Worm (Caenorhabditis elegans) whole organism, L4 larva: ENCODE data around the gene tlk-1.

Experiments
- F10B5.3 ChIP-seq: sonication (generic microtip); optimal IDR thresholded peaks from 2 replicates; lab custom pipeline; 2016; ENCODE audit warnings: mild to moderate bottlenecking, missing genetic modification characterization, missing compliant biosample characterization
- F26F4.8 ChIP-seq: fragments of 200-800 bp; sonication (Bioruptor generic); conservative IDR thresholded peaks from 2 replicates; pipeline ENCODE4 v1.3.6; 2022; ENCODE audit warnings: missing genetic modification characterization, missing compliant biosample characterization
- F37D6.2 ChIP-seq: sonication (generic microtip); optimal IDR thresholded peaks from 2 replicates; lab custom pipeline; 2016; ENCODE audit warnings: mild to moderate bottlenecking, missing genetic modification characterization, missing compliant biosample characterization
- T20F7.1 ChIP-seq: fragments of 200-800 bp; sonication (Bioruptor generic); optimal IDR thresholded peaks from 2 replicates; lab custom pipeline; 2018; ENCODE audit warnings: mild to moderate bottlenecking, missing genetic modification characterization, missing compliant biosample characterization
- aha-1 ChIP-seq: fragments of 150-350 bp; peaks from one replicate; lab custom pipeline; 2014; ENCODE audit warnings: missing biosample characterization, missing genetic modification characterization
- arid-1 ChIP-seq: fragments of 200-800 bp; sonication (Bioruptor generic); conservative IDR thresholded peaks from 2 replicates; pipeline ENCODE4 v1.3.6; 2022; ENCODE audit warnings: missing genetic modification reagents, missing genetic modification characterization, missing compliant biosample characterization
- ceh-62 ChIP-seq: sonication (generic microtip); optimal IDR thresholded peaks from 2 replicates; lab custom pipeline; 2017; ENCODE audit warnings: missing biosample characterization, missing genetic modification characterization
- ceh-82 ChIP-seq: sonication (generic microtip); optimal IDR thresholded peaks from 2 replicates; lab custom pipeline; 2017; ENCODE audit warnings: missing biosample characterization, missing genetic modification characterization
- ctbp-1 ChIP-seq: fragments of 200-800 bp; sonication (Bioruptor generic); IDR thresholded peaks from 2 replicates; pipeline ENCODE4 v1.3.6; 2022; ENCODE audit warnings: missing genetic modification reagents, missing genetic modification characterization, missing compliant biosample characterization
- daf-12 ChIP-seq: fragments of 150-350 bp; optimal IDR thresholded peaks from 2 replicates; lab custom pipeline; 2014; ENCODE audit warnings: missing biosample characterization, missing genetic modification reagents, missing genetic modification characterization
- daf-16 ChIP-seq, 3 experiments: sonication (generic microtip); optimal IDR thresholded peaks; 2 replicates each; lab custom pipeline; 2016 to 2017; ENCODE audit warnings: missing genetic modification characterization in 3 of 3, missing genetic modification reagents in 3 of 3, mild to moderate bottlenecking in 2 of 3, missing compliant biosample characterization in 2 of 3, missing biosample characterization in 1 of 3, moderate library complexity in 1 of 3
- daf-8 ChIP-seq: fragments of 200-800 bp; sonication (Bioruptor generic); IDR thresholded peaks from 2 replicates; pipeline ENCODE4 v1.3.6; 2022; ENCODE audit warnings: missing genetic modification characterization, missing compliant biosample characterization
- dmd-6 ChIP-seq: fragments of 200-800 bp; sonication (Bioruptor generic); IDR thresholded peaks from 2 replicates; pipeline ENCODE4 v1.3.6; 2022; ENCODE audit warnings: missing genetic modification reagents, missing genetic modification characterization, missing compliant biosample characterization
- duxl-1 ChIP-seq: sonication (generic microtip); optimal IDR thresholded peaks from 2 replicates; lab custom pipeline; 2016; ENCODE audit warnings: mild to moderate bottlenecking, missing genetic modification characterization, moderate library complexity, missing compliant biosample characterization; ENCODE audit not compliant: poor library complexity
- egl-43 ChIP-seq: fragments of 200-800 bp; sonication (Bioruptor generic); IDR thresholded peaks from 2 replicates; pipeline ENCODE4 v1.3.6; 2022; ENCODE audit warnings: missing genetic modification reagents, missing genetic modification characterization, missing compliant biosample characterization
- hif-1 ChIP-seq, 2 experiments: sonication (generic microtip); optimal IDR thresholded peaks; 2 replicates each; lab custom pipeline; 2016 to 2017; ENCODE audit warnings: missing compliant biosample characterization in 2 of 2, missing genetic modification characterization in 2 of 2, missing genetic modification reagents in 2 of 2, missing genotype in 2 of 2, mild to moderate bottlenecking in 1 of 2
- hlh-11 ChIP-seq: fragments of 200-800 bp; sonication (Bioruptor generic); optimal IDR thresholded peaks from 2 replicates; lab custom pipeline; 2018; ENCODE audit warnings: mild to moderate bottlenecking, missing genetic modification characterization, missing compliant biosample characterization
- hlh-30 ChIP-seq: sonication (generic microtip); optimal IDR thresholded peaks from 2 replicates; lab custom pipeline; 2017; ENCODE audit warnings: antibody characterized with exemption, mild to moderate bottlenecking, missing genetic modification characterization, missing compliant biosample characterization; ENCODE audit not compliant: insufficient read depth
- hmg-1.1 ChIP-seq: fragments of 200-800 bp; sonication (Bioruptor generic); IDR thresholded peaks from 2 replicates; pipeline ENCODE4 v1.3.6; 2022; ENCODE audit warnings: missing genetic modification reagents, missing genetic modification characterization, missing compliant biosample characterization
- lin-1 ChIP-seq: fragments of 200-800 bp; sonication (Bioruptor generic); IDR thresholded peaks from 2 replicates; pipeline ENCODE4 v1.3.6; 2022; ENCODE audit warnings: missing genetic modification reagents, missing genetic modification characterization, missing compliant biosample characterization
- lin-29 ChIP-seq: fragments of 200-800 bp; sonication (Bioruptor generic); IDR thresholded peaks from 2 replicates; pipeline ENCODE4 v1.3.6; 2022; ENCODE audit warnings: missing genetic modification reagents, missing genetic modification characterization, missing compliant biosample characterization
- lin-39 ChIP-seq: fragments of 150-350 bp; optimal IDR thresholded peaks from 2 replicates; lab custom pipeline; 2014; ENCODE audit warnings: missing biosample characterization, missing genetic modification reagents, missing genetic modification characterization
- lsy-2 ChIP-seq, 2 experiments: fragments of 150-350 bp in 1 of 2; sonication (generic microtip) in 1 of 2; optimal IDR thresholded peaks; 2 replicates each; lab custom pipeline; 2014 to 2017; ENCODE audit warnings: missing biosample characterization in 2 of 2, missing genetic modification characterization in 2 of 2
- mdl-1 ChIP-seq, 2 experiments: fragments of 150-350 bp in 1 of 2; sonication (generic microtip) in 1 of 2; optimal IDR thresholded peaks; 2 replicates each; lab custom pipeline; 2014 to 2017; ENCODE audit warnings: missing biosample characterization in 2 of 2, missing genetic modification characterization in 2 of 2
- mep-1 ChIP-seq: fragments of 150-350 bp; sonication (generic microtip); optimal IDR thresholded peaks from 3 replicates; lab custom pipeline; 2014; ENCODE audit warnings: missing biosample characterization, missing genetic modification characterization
- mes-2 ChIP-seq: sonication (generic microtip); optimal IDR thresholded peaks from 2 replicates; lab custom pipeline; 2016; ENCODE audit warnings: missing genotype, mild to moderate bottlenecking, missing genetic modification characterization, missing compliant biosample characterization; ENCODE audit not compliant: poor library complexity, severe bottlenecking
- mxl-3 ChIP-seq: fragments of 200-800 bp; sonication (Bioruptor generic); optimal IDR thresholded peaks from 2 replicates; lab custom pipeline; 2018; ENCODE audit warnings: mild to moderate bottlenecking, missing genetic modification characterization, missing compliant biosample characterization
- nhr-237 ChIP-seq: sonication (generic microtip); optimal IDR thresholded peaks from 2 replicates; lab custom pipeline; 2017; ENCODE audit warnings: missing biosample characterization, missing genetic modification characterization
- nhr-25 ChIP-seq: sonication (generic microtip); optimal IDR thresholded peaks from 2 replicates; lab custom pipeline; 2017; ENCODE audit warnings: missing genetic modification characterization, mild to moderate bottlenecking, missing compliant biosample characterization, antibody characterized with exemption, moderate library complexity, borderline replicate concordance; ENCODE audit not compliant: insufficient read depth
- nhr-28 ChIP-seq: fragments of 150-350 bp; optimal IDR thresholded peaks from 2 replicates; lab custom pipeline; 2014; ENCODE audit warnings: missing biosample characterization, missing genetic modification characterization
- nhr-41 ChIP-seq: fragments of 200-800 bp; sonication (Bioruptor generic); IDR thresholded peaks from 2 replicates; pipeline ENCODE4 v1.3.6; 2022; ENCODE audit warnings: missing genetic modification reagents, missing genetic modification characterization, missing compliant biosample characterization
- nhr-42 ChIP-seq: fragments of 200-800 bp; sonication (Bioruptor generic); IDR thresholded peaks from 2 replicates; pipeline ENCODE4 v1.3.6; 2022; ENCODE audit warnings: missing genetic modification characterization, missing compliant biosample characterization
- pqm-1 ChIP-seq: sonication (generic microtip); optimal IDR thresholded peaks from 2 replicates; lab custom pipeline; 2017; ENCODE audit warnings: missing biosample characterization, missing genetic modification characterization
- rbr-2 ChIP-seq: sonication (generic microtip); optimal IDR thresholded peaks from 2 replicates; lab custom pipeline; 2016; ENCODE audit warnings: missing genotype, missing genetic modification characterization, missing compliant biosample characterization
- sdz-12 ChIP-seq: fragments of 200-800 bp; sonication (Bioruptor generic); optimal IDR thresholded peaks from 2 replicates; lab custom pipeline; 2018; ENCODE audit warnings: mild to moderate bottlenecking, missing genetic modification characterization, missing compliant biosample characterization
- set-16 ChIP-seq: fragments of 200-800 bp; sonication (Bioruptor generic); IDR thresholded peaks from 2 replicates; pipeline ENCODE4 v1.3.6; 2022; ENCODE audit warnings: missing genetic modification reagents, missing genetic modification characterization, missing compliant biosample characterization
- skn-1 ChIP-seq: fragments of 150-350 bp; optimal IDR thresholded peaks from 2 replicates; lab custom pipeline; 2014; ENCODE audit warnings: missing biosample characterization, missing genetic modification characterization
- tag-97 ChIP-seq: fragments of 200-800 bp; sonication (Bioruptor generic); IDR thresholded peaks from 2 replicates; pipeline ENCODE4 v1.3.6; 2022; ENCODE audit warnings: missing genetic modification characterization, missing compliant biosample characterization
- unc-39 ChIP-seq: sonication (generic microtip); optimal IDR thresholded peaks from 2 replicates; lab custom pipeline; 2017; ENCODE audit warnings: missing biosample characterization, missing genetic modification characterization
- unc-62 ChIP-seq, 3 experiments: fragments of 150-350 bp in 1 of 3; sonication (generic microtip); optimal IDR thresholded peaks in 2 of 3; peaks in 1 of 3; 1 replicate in 1 of 3; 2 replicates in 2 of 3; lab custom pipeline; 2014 to 2017; ENCODE audit warnings: missing biosample characterization in 3 of 3, missing genetic modification characterization in 3 of 3, missing genetic modification reagents in 3 of 3, missing genotype in 1 of 3
- vab-7 ChIP-seq: fragments of 200-800 bp; sonication (Bioruptor generic); IDR thresholded peaks from 2 replicates; pipeline ENCODE4 v1.3.6; 2022; ENCODE audit warnings: missing genetic modification reagents, missing genetic modification characterization, missing compliant biosample characterization
- zfp-2 ChIP-seq: sonication (generic microtip); optimal IDR thresholded peaks from 2 replicates; lab custom pipeline; 2016; ENCODE audit warnings: mild to moderate bottlenecking, missing genetic modification characterization, missing compliant biosample characterization
- zip-11 ChIP-seq: fragments of 200-800 bp; sonication (Bioruptor generic); IDR thresholded peaks from 2 replicates; pipeline ENCODE4 v1.3.6; 2022; ENCODE audit warnings: missing genetic modification characterization, missing compliant biosample characterization

Gene tlk-1

DNA sequence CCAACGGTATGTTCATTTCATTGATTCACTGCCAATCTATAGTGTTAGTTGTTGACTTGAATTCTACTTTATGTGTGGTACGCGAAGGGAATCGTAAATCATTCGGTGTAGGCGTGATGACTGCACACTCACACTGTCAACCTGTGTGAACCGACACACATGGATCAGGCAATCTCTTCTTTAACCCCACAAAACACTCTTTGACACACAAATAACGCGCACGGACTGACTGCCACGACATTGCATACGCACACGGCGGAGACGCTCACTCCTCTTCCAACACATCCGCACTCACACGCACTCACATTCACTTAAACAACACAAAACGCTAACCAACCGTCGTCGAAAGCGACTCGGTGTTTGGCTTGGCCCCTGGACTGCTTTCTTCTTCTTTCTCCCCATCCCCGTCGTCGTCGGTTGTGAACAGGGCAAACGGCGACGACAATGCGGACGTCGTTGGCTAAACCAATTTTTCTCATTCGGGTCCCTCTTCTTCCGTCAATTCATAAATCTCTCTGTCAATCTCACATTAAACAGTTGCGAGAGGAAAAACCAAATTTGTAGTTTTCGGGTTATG lies 526 bp downstream of the tlk-1 start:
- TF ChIP-seq mxl-3 (peak; percentile 27), zip-11 (no peak), pqm-1 (tag; lab: Kevin White, UChicago) (no peak), nhr-28 (tag; lab: Kevin White, UChicago) (peak; percentile 65), aha-1 (tag; lab: Kevin White, UChicago) (peak; percentile 97), hlh-11 (peak; percentile 8)
- TF ChIP-seq, all 104 proteins: peak for 4

DNA sequence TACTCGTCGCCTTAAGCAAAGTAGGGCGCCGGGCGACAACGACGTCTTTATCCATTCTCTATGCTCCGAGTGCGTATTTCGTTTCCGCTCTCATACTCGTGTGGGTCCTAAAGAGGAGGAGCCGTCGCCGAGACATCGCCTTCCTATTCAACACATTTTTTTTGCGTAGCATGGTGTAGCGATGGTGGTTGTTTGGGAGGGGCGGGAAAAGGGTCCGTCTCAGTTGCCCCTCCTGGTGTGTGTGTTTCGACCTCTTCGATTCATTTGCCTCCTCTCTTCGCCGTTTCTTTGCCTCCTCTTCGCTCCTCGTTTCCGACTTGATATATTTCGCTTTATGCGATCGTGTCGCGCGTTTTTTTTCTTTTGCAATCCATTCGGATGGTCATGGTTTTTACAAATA lies 2.1 kb downstream of the tlk-1 start:
- TF ChIP-seq rbr-2 (tag; lab: Kevin White, UChicago) (no peak), aha-1 (tag; lab: Kevin White, UChicago) (peak; percentile 64), lin-1 (GFP tag; lab: Robert Waterston, UW) (no peak), arid-1 (GFP tag; lab: Robert Waterston, UW) (0 out of 2 replicates have a peak, but pooled peaks have one; percentile 30), unc-62 (GFP tag; optimal IDR thresholded peaks at IDR 0.05 in 1 of 2; lab: Kevin White, UChicago) (peak in 1 of 2 experiments; percentile 89), unc-62 (tag; optimal IDR thresholded peaks at IDR 0.05; lab: Kevin White, UChicago) (no peak), mes-2 (tag; lab: Kevin White, UChicago) (no peak), hmg-1.1 (GFP tag; lab: Robert Waterston, UW) (peak; percentile 58), set-16 (GFP tag; lab: Robert Waterston, UW) (peak; percentile 35; the same call in 1 of the 2 replicates)

DNA sequence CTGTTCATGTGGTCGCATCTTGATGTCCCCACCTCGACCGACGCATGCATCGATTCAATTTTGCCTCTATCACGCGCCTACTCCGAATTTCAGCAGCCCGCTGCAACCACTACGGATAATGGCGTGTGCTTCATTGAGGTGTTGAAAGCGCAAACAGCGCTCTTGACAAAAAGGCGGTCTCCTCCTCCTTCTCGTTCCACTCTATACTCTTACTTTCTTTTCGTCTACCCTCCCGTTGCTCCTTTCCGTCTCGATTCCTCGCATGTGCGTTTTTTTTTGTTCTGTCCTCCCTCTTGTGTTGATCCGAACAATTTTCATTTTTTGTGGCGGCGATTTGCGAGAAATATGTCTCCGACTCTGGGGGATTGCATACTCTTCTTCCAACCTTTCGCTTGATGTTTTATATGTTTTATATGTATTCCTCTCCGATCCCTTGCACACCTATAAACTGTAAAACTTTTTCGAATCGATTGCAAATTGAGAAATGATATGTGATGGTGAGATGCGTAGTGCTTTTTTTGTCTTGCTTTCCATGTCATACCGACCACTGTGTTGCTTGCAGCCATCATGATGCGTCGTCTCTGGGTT lies 3.1 kb downstream of the tlk-1 start:
- no peak for TF ChIP-seq ceh-82 (tag; lab: Kevin White, UChicago)
- TF ChIP-seq F10B5.3 (tag; lab: Kevin White, UChicago) = no peak
- TF ChIP-seq ctbp-1 = no peak
- TF ChIP-seq skn-1 (tag; lab: Kevin White, UChicago) = no peak
- peak; percentile 27; the same call in 1 of the 2 replicates for TF ChIP-seq set-16 (GFP tag; lab: Robert Waterston, UW)
- no peak for TF ChIP-seq tag-97 (GFP tag; lab: Robert Waterston, UW)
- peak in 1 of 2 experiments; percentile 38 for TF ChIP-seq unc-62 (GFP tag; optimal IDR thresholded peaks at IDR 0.05 in 1 of 2; lab: Kevin White, UChicago)
- no peak for TF ChIP-seq unc-62 (tag; optimal IDR thresholded peaks at IDR 0.05; lab: Kevin White, UChicago)
- TF ChIP-seq nhr-237 (tag; lab: Kevin White, UChicago) = no peak
- no peak for TF ChIP-seq daf-8
- no peak for TF ChIP-seq vab-7 (GFP tag; lab: Robert Waterston, UW)
- no peak for TF ChIP-seq T20F7.1
- TF ChIP-seq F26F4.8 (GFP tag; lab: Robert Waterston, UW) = no peak
- 0 out of 2 replicates have a peak, but pooled peaks have one; percentile 15 for TF ChIP-seq egl-43 (GFP tag; lab: Robert Waterston, UW)
- peak; percentile 1 for TF ChIP-seq F37D6.2 (tag; lab: Kevin White, UChicago)
- TF ChIP-seq zfp-2 (tag; lab: Kevin White, UChicago) = no peak
- no peak for TF ChIP-seq hif-1 (tag; optimal IDR thresholded peaks at IDR 0.05; lab: Kevin White, UChicago)
- no peak for TF ChIP-seq pqm-1 (tag; lab: Kevin White, UChicago)
- peak; percentile 23 for TF ChIP-seq mep-1 (tag; lab: Kevin White, UChicago)
- no peak for TF ChIP-seq nhr-41
- TF ChIP-seq duxl-1 (tag; lab: Kevin White, UChicago) = no peak
- TF ChIP-seq mdl-1 (tag; optimal IDR thresholded peaks at IDR 0.05; lab: Kevin White, UChicago) = peak in 1 of 2 experiments; percentile 67
- TF ChIP-seq lsy-2 (tag; optimal IDR thresholded peaks at IDR 0.05; lab: Kevin White, UChicago) = peak in 1 of 2 experiments; percentile 6
- no peak for TF ChIP-seq ceh-62
- TF ChIP-seq daf-12 (tag; lab: Kevin White, UChicago) = no peak
- TF ChIP-seq hmg-1.1 (GFP tag; lab: Robert Waterston, UW) = peak; percentile 7; the same call in 1 of the 2 replicates
- TF ChIP-seq lin-29 (GFP tag; lab: Robert Waterston, UW) = no peak
- TF ChIP-seq dmd-6 (GFP tag; lab: Robert Waterston, UW) = peak; percentile 17; the same call in 1 of the 2 replicates
- TF ChIP-seq unc-39 (tag; lab: Kevin White, UChicago) = no peak
- no peak for TF ChIP-seq lin-39 (tag; lab: Kevin White, UChicago)
- TF ChIP-seq sdz-12 (GFP tag; lab: Kevin White, UChicago) = no peak
- TF ChIP-seq nhr-42 (GFP tag; lab: Robert Waterston, UW) = no peak
- peak; percentile 48 for TF ChIP-seq hlh-11
- no peak for TF ChIP-seq arid-1 (GFP tag; lab: Robert Waterston, UW)
- TF ChIP-seq daf-16 (GFP tag; optimal IDR thresholded peaks at IDR 0.05; lab: Kevin White, UChicago) = no peak
- peak; percentile 20 for TF ChIP-seq daf-16 (tag; optimal IDR thresholded peaks at IDR 0.05; lab: Kevin White, UChicago)
- TF ChIP-seq hlh-30 (tag; lab: Kevin White, UChicago) = peak; percentile 48
- peak; percentile 31 for TF ChIP-seq nhr-25 (tag; lab: Kevin White, UChicago)
